Worm (Caenorhabditis elegans): ENCODE data around the gene F44G4.1.

F44G4.1 gene

ce11 chrII:8956896-8957295, 37.5 kb upstream of the F44G4.1 start:
- TF ChIP-seq pqm-1 (tag; optimal IDR thresholded peaks at IDR 0.05), result no peak
- TF ChIP-seq elt-3 (tag; optimal IDR thresholded peaks at IDR 0.05), result no peak
- TF ChIP-seq skn-1 (tag; optimal IDR thresholded peaks at IDR 0.05), result no peak
- no peak for TF ChIP-seq ztf-4 (tag; optimal IDR thresholded peaks at IDR 0.05)
- TF ChIP-seq mml-1 (tag; optimal IDR thresholded peaks at IDR 0.05), result no peak

- TF ChIP-seq nhr-12 (tag; optimal IDR thresholded peaks at IDR 0.05), result no peak
- TF ChIP-seq lin-39 (tag; optimal IDR thresholded peaks at IDR 0.05), result peak; percentile 61
These were observed 35.4 kb upstream of the F44G4.1 start for ce11 chrII:8959081-8959480.

ce11 chrII:8960414-8960813, 34.0 kb upstream of the F44G4.1 start, which contains the start of gene cal-2:
TSS of gene cal-2 (plus strand) at chrII:8960714.
- no peak for TF ChIP-seq snpc-4 (tag; optimal IDR thresholded peaks at IDR 0.05)
- no peak for TF ChIP-seq R02D3.7 (tag; optimal IDR thresholded peaks at IDR 0.05)
- no peak for TF ChIP-seq nhr-28 (tag; optimal IDR thresholded peaks at IDR 0.05)
- no peak for TF ChIP-seq skn-1 (tag; optimal IDR thresholded peaks at IDR 0.05)
- no peak for TF ChIP-seq mdl-1 (tag; optimal IDR thresholded peaks at IDR 0.05)
- TF ChIP-seq lin-39 (tag; optimal IDR thresholded peaks at IDR 0.05), result no peak
- no peak for TF ChIP-seq nhr-76 (tag; optimal IDR thresholded peaks at IDR 0.05)

ce11 chrII:8961450-8961849, 33.0 kb upstream of the F44G4.1 start:
- TF ChIP-seq lin-39 (tag; optimal IDR thresholded peaks at IDR 0.05), result peak; percentile 74
- no peak for TF ChIP-seq egl-5 (tag; optimal IDR thresholded peaks at IDR 0.05)

ce11 chrII:8962206-8962605, 32.2 kb upstream of the F44G4.1 start:
- TF ChIP-seq nhr-43 (tag; optimal IDR thresholded peaks at IDR 0.05; ENCODE audit: poor library complexity, severe bottlenecking) (no peak), eor-1 (tag; optimal IDR thresholded peaks at IDR 0.05) (no peak), zag-1 (tag; optimal IDR thresholded peaks at IDR 0.05) (no peak), nfya-1 (tag; optimal IDR thresholded peaks at IDR 0.05; ENCODE audit: insufficient read depth) (peak; percentile 22), snpc-4 (tag; optimal IDR thresholded peaks at IDR 0.05) (no peak), nhr-28 (tag; optimal IDR thresholded peaks at IDR 0.05) (no peak), lin-15B (tag; optimal IDR thresholded peaks at IDR 0.05) (no peak), ceh-9 (tag; optimal IDR thresholded peaks at IDR 0.05) (no peak), ceh-82 (tag; optimal IDR thresholded peaks at IDR 0.05) (no peak), lin-39 (tag; optimal IDR thresholded peaks at IDR 0.05) (peak; percentile 42), elt-2 (tag; optimal IDR thresholded peaks at IDR 0.05) (no peak), egl-5 (tag; optimal IDR thresholded peaks at IDR 0.05) (peak; percentile 96), sea-2 (GFP tag; optimal IDR thresholded peaks at IDR 0.05) (no peak)

ce11 chrII:8964049-8964448, 30.4 kb upstream of the F44G4.1 start, which contains the start of gene sftd-3:
TSS of gene sftd-3 (minus strand) at chrII:8964149.
- TF ChIP-seq hmg-11 (tag; optimal IDR thresholded peaks at IDR 0.05) (no peak), ZK546.5 (tag; optimal IDR thresholded peaks at IDR 0.05) (no peak), unc-39 (tag; optimal IDR thresholded peaks at IDR 0.05) (no peak), ama-1 (optimal IDR thresholded peaks at IDR 0.05) (no peak), fos-1 (tag; optimal IDR thresholded peaks at IDR 0.05) (no peak)

- TF ChIP-seq nhr-25 (tag; optimal IDR thresholded peaks at IDR 0.05) (peak; percentile 44), lin-39 (tag; optimal IDR thresholded peaks at IDR 0.05) (peak; percentile 75), nhr-23 (tag; optimal IDR thresholded peaks at IDR 0.05) (peak; percentile 13), nhr-28 (tag; optimal IDR thresholded peaks at IDR 0.05) (no peak), hmg-11 (tag; optimal IDR thresholded peaks at IDR 0.05) (peak; percentile 37), unc-39 (tag; optimal IDR thresholded peaks at IDR 0.05) (no peak), lin-15B (tag; optimal IDR thresholded peaks at IDR 0.05) (peak; percentile 62), R02D3.7 (tag; optimal IDR thresholded peaks at IDR 0.05) (peak; percentile 85), nfya-1 (tag; optimal IDR thresholded peaks at IDR 0.05; ENCODE audit: insufficient read depth) (peak; percentile 64), nhr-76 (tag; optimal IDR thresholded peaks at IDR 0.05) (no peak), ceh-28 (tag; optimal IDR thresholded peaks at IDR 0.05) (peak; percentile 51), pqm-1 (tag; optimal IDR thresholded peaks at IDR 0.05) (peak; percentile 25), elt-2 (tag; optimal IDR thresholded peaks at IDR 0.05) (peak; percentile 5)
These were observed 29.6 kb upstream of the F44G4.1 start, which contains the start of the genes ndub-3 and C18E9.2 for ce11 chrII:8964835-8965234. TSS of gene ndub-3 (minus strand) at chrII:8964890. TSS of gene C18E9.2 (plus strand) at chrII:8965006.

Measured in whole organism, L3 larva.